Worm (Caenorhabditis elegans) whole organism, young adult: ENCODE measurements around the gene ins-23.

Experiments
- let-526 ChIP-seq: fragments of 200-800 bp; sonication (Bioruptor generic); IDR thresholded peaks from 2 replicates; pipeline ENCODE4 v1.3.6; 2022; ENCODE audit warnings: missing genetic modification reagents, missing genetic modification characterization, missing compliant biosample characterization
- tbp1 ChIP-seq: fragments of 200-800 bp; sonication (Bioruptor generic); optimal IDR thresholded peaks from 2 replicates; lab custom pipeline; 2018; ENCODE audit warnings: mild to moderate bottlenecking, missing genetic modification characterization, missing compliant biosample characterization
- unc-130 ChIP-seq: sonication (generic microtip); optimal IDR thresholded peaks from 2 replicates; lab custom pipeline; 2016; ENCODE audit warnings: missing genetic modification reagents, missing genetic modification characterization, missing compliant biosample characterization
- unc-62 ChIP-seq: fragments of 150-350 bp; optimal IDR thresholded peaks from 2 replicates; lab custom pipeline; 2014; ENCODE audit warnings: missing biosample characterization, missing genetic modification reagents, missing genetic modification characterization

ce11 chrIII:10060573-10060972, 32.5 kb downstream of the ins-23 start, which contains the start of gene T16G12.13:
- TF ChIP-seq tbp1 (GFP tag; lab: Kevin White, UChicago) = no peak
- TF ChIP-seq unc-62 (GFP tag; lab: Kevin White, UChicago) = no peak
- TF ChIP-seq unc-130 (GFP tag; lab: Kevin White, UChicago) = no peak
- TF ChIP-seq let-526 (GFP tag; lab: Robert Waterston, UW) = no peak
